Worm (Caenorhabditis elegans): ENCODE measurements around the gene alr-1.

- peak; percentile 99 for TF ChIP-seq nhr-11 (tag; optimal IDR thresholded peaks at IDR 0.05)
- peak; percentile 99 for TF ChIP-seq tbx-2 (tag; optimal IDR thresholded peaks at IDR 0.05)
- TF ChIP-seq R02D3.7 (tag; optimal IDR thresholded peaks at IDR 0.05), result peak; percentile 97
- TF ChIP-seq lin-15B (tag; optimal IDR thresholded peaks at IDR 0.05), result peak; percentile 56
Measured at ce11 chrX:11093985-11094593, 31.3 kb downstream of the alr-1 start.

Measured in whole organism, L3 larva.